Fruit fly (Drosophila melanogaster): ENCODE data around the gene pcx.
A peak's percentile ranks its signal among the peaks of the same experiment; 100 is the strongest.

The pcx gene

DNA sequence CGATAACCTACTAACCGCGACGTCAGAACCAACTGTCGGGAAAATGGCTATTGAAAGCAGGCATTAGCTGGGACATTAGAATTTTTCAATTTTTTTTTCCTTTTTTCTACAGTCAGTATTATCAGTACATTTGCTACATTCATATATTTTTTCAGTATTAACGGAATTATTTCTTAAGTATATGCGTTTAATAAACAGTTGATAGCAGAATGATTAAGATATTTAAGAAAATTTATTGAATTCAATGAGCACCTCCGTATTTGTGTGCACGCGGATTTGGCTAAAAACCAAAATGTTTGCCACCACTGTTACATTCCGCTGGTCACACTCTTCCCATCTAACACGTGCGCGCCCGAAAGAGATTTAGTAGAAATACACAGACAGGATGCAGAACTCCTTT lies 37.4 kb downstream of the pcx start, which contains the start of the genes temp and CG3071:
TSS of gene temp (minus strand) at position 5 of the 400 bp plus-strand sequence.
TSS of gene CG3071 (plus strand) at position 327 of the 400 bp plus-strand sequence.
- no peak for TF ChIP-seq EcR (GFP tag; optimal IDR thresholded peaks at IDR 0.05)
- TF ChIP-seq CG8478 (optimal IDR thresholded peaks at IDR 0.05), result no peak
- TF ChIP-seq pan (optimal IDR thresholded peaks at IDR 0.05), result no peak
- TF ChIP-seq usp (GFP tag; optimal IDR thresholded peaks at IDR 0.05), result no peak
- no peak for TF ChIP-seq Dll (optimal IDR thresholded peaks at IDR 0.05)
- TF ChIP-seq psq (optimal IDR thresholded peaks at IDR 0.05), result no peak

DNA sequence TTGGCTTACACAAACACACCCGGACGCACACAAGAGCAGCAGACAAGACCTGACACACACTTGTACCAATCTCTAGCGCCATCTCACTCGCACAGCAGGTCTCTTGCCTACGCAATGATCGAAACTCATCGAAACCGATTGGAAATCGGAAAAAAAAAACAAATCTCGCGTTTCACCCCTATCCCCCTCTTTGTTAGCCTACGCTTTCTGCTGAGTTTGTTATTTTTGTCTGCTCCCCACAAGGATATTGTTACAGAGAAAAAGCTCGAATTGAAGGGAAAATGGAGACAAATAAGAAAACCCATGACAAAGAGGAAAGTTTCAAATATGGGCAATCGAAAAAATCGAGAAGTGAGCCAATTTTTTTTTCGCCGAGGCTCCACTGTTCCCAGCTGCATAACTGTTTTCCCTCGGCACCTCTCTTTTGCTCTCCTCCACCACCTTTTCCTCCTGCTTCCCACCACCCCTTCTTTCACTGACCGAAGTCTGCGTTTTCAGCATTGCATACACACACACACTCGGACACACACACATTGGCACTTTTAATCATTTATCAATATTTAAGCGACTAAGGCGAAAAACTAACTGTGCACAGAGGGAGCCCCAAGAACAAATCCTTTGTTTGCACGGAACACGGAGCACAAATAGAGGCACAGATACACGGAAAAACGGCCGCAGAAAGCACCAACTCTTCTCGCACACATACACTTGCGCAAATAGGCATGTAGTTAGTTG lies 44.9 kb downstream of the pcx start:
- no peak for TF ChIP-seq CG8478 (optimal IDR thresholded peaks at IDR 0.05)
- TF ChIP-seq usp (GFP tag; optimal IDR thresholded peaks at IDR 0.05), result no peak
- TF ChIP-seq psq (optimal IDR thresholded peaks at IDR 0.05), result no peak
- TF ChIP-seq Dll (optimal IDR thresholded peaks at IDR 0.05), result no peak
- no peak for TF ChIP-seq EcR (GFP tag; optimal IDR thresholded peaks at IDR 0.05)
- TF ChIP-seq pan (optimal IDR thresholded peaks at IDR 0.05), result no peak

DNA sequence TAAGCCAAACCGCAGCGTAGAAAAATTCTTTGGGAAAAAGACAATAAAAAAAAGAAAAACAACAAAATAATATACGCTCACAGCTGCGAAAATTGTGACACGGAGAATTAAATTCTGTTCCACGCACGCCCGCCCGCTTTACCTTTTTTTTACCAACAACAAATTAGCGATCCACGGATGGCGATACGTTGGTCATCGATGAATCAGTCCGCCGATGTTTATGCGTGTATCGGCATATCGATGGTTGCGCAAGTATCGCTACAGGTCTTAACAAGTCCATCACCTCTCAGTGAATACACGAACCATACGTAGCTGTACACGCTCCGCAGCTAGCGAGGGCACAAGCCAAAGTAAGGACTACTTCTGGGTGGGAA lies 45.4 kb downstream of the pcx start, which contains the start of gene CG2924:
TSS of gene CG2924 (minus strand) at position 205 of the 374 bp plus-strand sequence.
- TF ChIP-seq psq (optimal IDR thresholded peaks at IDR 0.05), result no peak
- TF ChIP-seq CG8478 (optimal IDR thresholded peaks at IDR 0.05), result no peak
- no peak for TF ChIP-seq pan (optimal IDR thresholded peaks at IDR 0.05)
- no peak for TF ChIP-seq Dll (optimal IDR thresholded peaks at IDR 0.05)
- no peak for TF ChIP-seq usp (GFP tag; optimal IDR thresholded peaks at IDR 0.05)
- no peak for TF ChIP-seq EcR (GFP tag; optimal IDR thresholded peaks at IDR 0.05)

DNA sequence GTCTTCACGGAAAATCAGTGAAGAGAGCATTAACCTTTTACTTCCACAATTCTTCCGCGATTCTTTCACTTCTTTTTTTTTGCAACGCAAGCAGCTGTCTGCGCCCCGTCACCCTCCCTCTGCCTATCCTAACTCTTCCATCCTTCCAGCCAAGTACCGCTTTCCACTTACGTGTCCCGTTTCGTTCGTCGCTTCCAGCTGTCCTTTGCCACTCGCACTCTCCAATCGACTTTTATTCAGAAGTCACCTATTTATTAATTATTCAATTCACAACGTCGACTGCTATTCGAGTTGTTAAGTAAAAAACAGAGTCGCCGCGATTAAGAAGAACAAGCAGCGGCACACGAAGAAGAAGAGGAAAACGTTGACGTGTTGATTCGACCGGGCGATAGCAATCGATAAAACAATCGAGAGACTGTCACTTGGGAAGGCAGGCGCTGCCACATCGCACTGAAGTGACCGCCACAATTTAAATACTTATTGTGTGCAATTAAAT lies 49.7 kb downstream of the pcx start, which contains the start of gene Grp170:
TSS of gene Grp170 (minus strand) at position 365 of the 496 bp plus-strand sequence.
- TF ChIP-seq EcR (GFP tag; optimal IDR thresholded peaks at IDR 0.05) (peak; percentile 45 to 80), psq (optimal IDR thresholded peaks at IDR 0.05) (no peak)

DNA sequence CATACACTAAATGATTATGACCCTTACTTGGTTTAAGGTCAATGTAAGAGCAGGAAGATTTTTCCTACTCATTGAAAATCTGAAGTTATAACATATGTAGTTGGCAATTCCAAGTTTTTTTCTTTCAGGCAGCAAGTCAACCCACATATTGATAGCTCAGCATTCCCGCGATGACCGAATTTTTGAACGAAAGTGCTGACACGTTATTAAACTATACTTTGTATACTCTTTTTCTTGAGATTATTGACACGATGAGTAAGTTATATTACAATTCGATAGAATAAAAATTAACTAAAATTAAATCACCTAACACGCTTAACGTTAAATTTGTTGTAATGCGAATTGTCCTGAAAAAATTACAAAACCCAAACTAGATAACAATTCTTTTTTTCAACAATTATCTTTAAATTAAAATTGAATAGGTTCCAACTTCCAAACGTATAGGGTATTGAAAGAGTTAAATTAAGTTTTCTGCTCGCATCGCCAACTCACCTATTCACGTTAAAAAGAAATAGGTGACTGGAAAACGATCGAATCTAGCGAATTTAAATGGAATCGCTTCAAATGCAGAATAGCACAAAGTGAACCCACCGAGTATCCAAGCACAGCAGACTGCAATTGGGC lies 50.3 kb downstream of the pcx start, which contains the start of gene Vml:
TSS of gene Vml (plus strand) at position 574 of the 624 bp plus-strand sequence.
- TF ChIP-seq usp (GFP tag; optimal IDR thresholded peaks at IDR 0.05), result no peak
- no peak for TF ChIP-seq EcR (GFP tag; optimal IDR thresholded peaks at IDR 0.05)
- no peak for TF ChIP-seq psq (optimal IDR thresholded peaks at IDR 0.05)
- no peak for TF ChIP-seq Dll (optimal IDR thresholded peaks at IDR 0.05)
- TF ChIP-seq pan (optimal IDR thresholded peaks at IDR 0.05), result no peak
- no peak for TF ChIP-seq CG8478 (optimal IDR thresholded peaks at IDR 0.05)

DNA sequence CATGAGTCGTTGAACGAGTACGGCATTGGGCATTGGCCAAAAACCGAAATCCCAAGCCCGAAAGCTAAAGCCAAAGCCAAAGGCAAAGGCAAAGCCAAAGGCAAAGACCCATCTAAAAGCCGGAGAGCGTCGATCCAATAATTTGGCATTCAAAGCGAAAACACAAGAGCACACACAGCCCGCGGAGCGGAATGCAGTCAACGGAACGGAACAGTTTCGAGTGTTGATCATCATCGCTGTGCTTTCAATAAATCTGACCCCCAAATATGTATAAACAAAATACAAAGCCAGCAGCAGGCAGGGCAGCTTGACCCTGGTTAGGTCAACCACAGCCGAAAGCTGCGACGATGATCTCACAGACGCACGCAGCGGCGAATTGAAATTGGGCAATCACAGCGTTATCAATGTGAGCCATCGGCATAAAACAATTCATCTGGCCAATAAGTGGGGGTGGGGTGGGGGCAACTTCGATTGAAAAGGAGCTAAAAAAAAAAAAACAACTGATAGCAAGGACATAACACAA lies 53.7 kb downstream of the pcx start:
- no peak for TF ChIP-seq psq (optimal IDR thresholded peaks at IDR 0.05)
- TF ChIP-seq EcR (GFP tag; optimal IDR thresholded peaks at IDR 0.05), result no peak
- TF ChIP-seq usp (GFP tag; optimal IDR thresholded peaks at IDR 0.05), result no peak
- TF ChIP-seq Dll (optimal IDR thresholded peaks at IDR 0.05), result no peak
- TF ChIP-seq pan (optimal IDR thresholded peaks at IDR 0.05), result no peak
- TF ChIP-seq CG8478 (optimal IDR thresholded peaks at IDR 0.05), result no peak

DNA sequence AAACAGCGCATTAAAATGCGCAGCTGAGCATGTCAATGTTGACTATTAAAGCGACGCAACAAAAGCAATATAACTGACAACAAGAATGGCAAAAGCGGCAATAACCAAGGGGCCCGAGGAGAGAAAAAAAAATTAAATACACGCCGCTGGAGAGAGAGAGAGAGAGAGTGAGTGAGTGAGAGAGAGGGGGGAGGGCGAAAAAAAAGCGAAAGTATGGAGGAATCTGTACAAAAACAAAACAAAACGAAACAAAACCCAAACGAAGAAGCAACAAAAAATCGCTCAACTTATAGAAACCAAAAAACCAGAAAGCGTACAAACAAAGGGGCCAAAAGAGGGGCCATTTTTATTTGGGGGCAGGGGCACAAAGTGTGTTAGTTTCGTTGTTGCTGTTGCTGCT lies 58.4 kb downstream of the pcx start:
- TF ChIP-seq CG8478 (optimal IDR thresholded peaks at IDR 0.05) (no peak), psq (optimal IDR thresholded peaks at IDR 0.05) (no peak), EcR (GFP tag; optimal IDR thresholded peaks at IDR 0.05) (no peak), usp (GFP tag; optimal IDR thresholded peaks at IDR 0.05) (no peak), Dll (optimal IDR thresholded peaks at IDR 0.05) (no peak), pan (optimal IDR thresholded peaks at IDR 0.05) (no peak)

DNA sequence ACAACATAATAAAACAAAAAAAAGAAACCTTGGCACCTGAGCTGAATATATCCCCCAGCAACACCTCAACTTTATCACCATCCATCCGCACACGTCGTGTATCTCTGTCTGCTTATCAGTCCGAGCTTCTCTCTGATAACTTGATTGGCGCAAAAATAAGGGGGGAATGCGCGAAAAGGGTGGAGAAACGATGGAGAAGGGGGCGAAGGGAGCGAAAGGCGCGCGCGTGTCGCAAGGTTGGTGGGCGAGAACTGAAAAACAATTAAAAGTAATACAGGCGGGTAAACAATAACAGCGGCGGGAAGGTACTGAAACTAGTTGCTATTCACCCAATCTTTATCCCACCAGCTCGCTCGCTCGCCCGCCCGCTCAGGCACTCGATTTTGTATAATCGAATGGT lies 61.2 kb downstream of the pcx start:
- TF ChIP-seq CG8478 (optimal IDR thresholded peaks at IDR 0.05) (no peak), pan (optimal IDR thresholded peaks at IDR 0.05) (no peak), EcR (GFP tag; optimal IDR thresholded peaks at IDR 0.05) (no peak), usp (GFP tag; optimal IDR thresholded peaks at IDR 0.05) (no peak), Dll (optimal IDR thresholded peaks at IDR 0.05) (no peak), psq (optimal IDR thresholded peaks at IDR 0.05) (no peak)

DNA sequence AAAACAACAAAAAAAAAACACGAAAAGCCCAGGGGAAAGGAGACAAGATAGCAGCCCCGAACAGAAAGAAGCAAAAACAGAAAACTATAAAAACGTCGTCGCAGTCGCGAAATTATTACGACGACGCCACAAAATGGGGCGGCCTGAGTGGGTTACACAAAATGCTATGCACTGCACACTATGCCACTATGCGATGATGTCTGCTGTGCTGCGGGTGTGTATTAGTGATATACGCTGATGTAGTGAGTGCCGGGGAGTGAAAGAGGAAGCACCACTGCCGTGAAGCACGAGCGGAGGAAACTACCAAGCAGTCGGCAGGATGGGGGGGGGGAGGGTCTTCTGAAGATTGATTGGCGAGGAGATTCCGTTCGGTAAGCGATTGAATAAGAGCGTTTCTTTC lies 61.9 kb downstream of the pcx start:
- TF ChIP-seq pan (optimal IDR thresholded peaks at IDR 0.05) (no peak), usp (GFP tag; optimal IDR thresholded peaks at IDR 0.05) (no peak), EcR (GFP tag; optimal IDR thresholded peaks at IDR 0.05) (no peak), Dll (optimal IDR thresholded peaks at IDR 0.05) (no peak), CG8478 (optimal IDR thresholded peaks at IDR 0.05) (no peak), psq (optimal IDR thresholded peaks at IDR 0.05) (no peak)

Measured in whole organism.